1 fruit fly cellular context compared by ENCODE assay signal in the genomic region with DNA sequence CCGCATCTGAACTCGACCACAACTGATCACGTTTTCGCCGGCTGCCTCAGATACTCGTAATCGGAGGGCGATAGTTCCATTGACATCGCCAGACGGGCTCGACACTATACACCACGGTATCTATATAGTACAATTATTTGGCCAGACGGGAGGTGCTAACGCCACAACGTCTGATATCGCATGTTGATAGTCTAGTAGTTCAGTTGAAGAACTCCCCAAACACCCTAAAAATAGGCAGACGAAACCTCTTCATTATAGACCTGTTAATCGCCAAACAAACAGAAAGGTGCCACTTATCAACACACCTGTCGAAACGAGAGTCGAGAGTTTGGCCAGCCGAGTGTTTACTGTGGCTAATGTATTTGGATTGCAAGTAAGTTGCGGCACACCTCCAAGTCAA.
A peak's percentile ranks its signal among the peaks of the same experiment; 100 is the strongest.
TF ChIP-seq lines count a peak whose summit lies in the region.

No protein-coding gene starts in this region.

TF ChIP-seq in whole organism, embryonic, 481 proteins besides CTCF, POLR2A, EP300 and RAD21 (continued from another document and continues in another):
- TF ChIP-seq Pdp1 (GFP tag; optimal IDR thresholded peaks at IDR 0.05; lab: Kevin White, UChicago) (peak in 1 of 2 experiments; percentile 65), zfh1 (GFP tag; IDR thresholded peaks at IDR 0.05; lab: Robert Waterston, UW) (peak; percentile 57; the same call in 2 of the 3 replicates), chm (GFP tag; IDR thresholded peaks at IDR 0.05; lab: Robert Waterston, UW) (0 out of 2 replicates have a peak, but pooled peaks have one; percentile 24), grau (tag; optimal IDR thresholded peaks at IDR 0.05; lab: Kevin White, UChicago) (peak; percentile 88), CG11504 (tag; optimal IDR thresholded peaks at IDR 0.05; lab: Kevin White, UChicago) (peak; percentile 9), MTF-1 (GFP tag; optimal IDR thresholded peaks at IDR 0.05; lab: Kevin White, UChicago; ENCODE audit: borderline replicate concordance) (peak; percentile 58), CG11456 (GFP tag; IDR thresholded peaks at IDR 0.05; lab: Robert Waterston, UW) (no peak), Atf3 (GFP tag; optimal IDR thresholded peaks at IDR 0.05; lab: Kevin White, UChicago) (no peak), CG14710 (tag; optimal IDR thresholded peaks at IDR 0.05; lab: Kevin White, UChicago) (peak; percentile 22), CG6272 (GFP tag; IDR thresholded peaks at IDR 0.05; lab: Robert Waterston, UW) (no peak), org-1 (GFP tag; optimal IDR thresholded peaks at IDR 0.05; lab: Kevin White, UChicago) (peak; percentile 23), Kr (GFP tag; optimal IDR thresholded peaks at IDR 0.05; lab: Kevin White, UChicago) (peak; percentile 63), onecut (GFP tag; IDR thresholded peaks at IDR 0.05; lab: Robert Waterston, UW) (peak; percentile 45), nmo (GFP tag; optimal IDR thresholded peaks at IDR 0.05; lab: Kevin White, UChicago) (no peak), ac (GFP tag; optimal IDR thresholded peaks at IDR 0.05; lab: Kevin White, UChicago) (peak; percentile 54), CG2199 (GFP tag; IDR thresholded peaks at IDR 0.05; lab: Robert Waterston, UW) (peak; percentile 95), lola (GFP tag; optimal IDR thresholded peaks at IDR 0.05; lab: Kevin White, UChicago) (peak in 1 of 3 experiments; percentile 28), CG10209 (GFP tag; optimal IDR thresholded peaks at IDR 0.05; lab: Kevin White, UChicago) (peak; percentile 60), ham (GFP tag; IDR thresholded peaks at IDR 0.05; lab: Robert Waterston, UW) (no peak), CG12219 (GFP tag; optimal IDR thresholded peaks at IDR 0.05; lab: Kevin White, UChicago) (peak; percentile 63), CG13894 (tag; optimal IDR thresholded peaks at IDR 0.05; lab: Kevin White, UChicago) (peak; percentile 33), Nf-YA (GFP tag; IDR thresholded peaks at IDR 0.05; lab: Robert Waterston, UW) (0 out of 2 replicates have a peak, but pooled peaks have one; percentile 39), CG18262 (tag; optimal IDR thresholded peaks at IDR 0.05; lab: Kevin White, UChicago) (peak; percentile 37), Hr39 (optimal IDR thresholded peaks at IDR 0.05; lab: Kevin White, UChicago) (no peak), CG8089 (GFP tag; optimal IDR thresholded peaks at IDR 0.05; lab: Kevin White, UChicago) (peak; percentile 4), unpg (GFP tag; optimal IDR thresholded peaks at IDR 0.05; lab: Kevin White, UChicago) (peak; percentile 4), D19A (tag; optimal IDR thresholded peaks at IDR 0.05; lab: Kevin White, UChicago) (peak; percentile 65), ATbp (GFP tag; optimal IDR thresholded peaks at IDR 0.05; lab: Kevin White, UChicago) (peak; percentile 64), CG6765 (GFP tag; optimal IDR thresholded peaks at IDR 0.05; lab: Kevin White, UChicago) (peak; percentile 55), tap (tag; optimal IDR thresholded peaks at IDR 0.05; lab: Kevin White, UChicago) (peak; percentile 2), CG15011 (GFP tag; optimal IDR thresholded peaks at IDR 0.05; lab: Kevin White, UChicago) (peak; percentile 26), CG4854 (GFP tag; optimal IDR thresholded peaks at IDR 0.05; lab: Kevin White, UChicago) (no peak), CG15601 (tag; optimal IDR thresholded peaks at IDR 0.05; lab: Kevin White, UChicago) (peak; percentile 65), CG10431 (GFP tag; optimal IDR thresholded peaks at IDR 0.05; lab: Kevin White, UChicago) (peak; percentile 69), nau (GFP tag; optimal IDR thresholded peaks at IDR 0.05; lab: Kevin White, UChicago) (peak; percentile 61), CG14965 (GFP tag; optimal IDR thresholded peaks at IDR 0.05; lab: Kevin White, UChicago; ENCODE audit: borderline replicate concordance) (no peak), CG8290 (GFP tag; optimal IDR thresholded peaks at IDR 0.05; lab: Kevin White, UChicago) (peak; percentile 20), CG8290 (tag; optimal IDR thresholded peaks at IDR 0.05; lab: Kevin White, UChicago) (peak in 1 of 2 experiments; percentile 50), Ravus (GFP tag; IDR thresholded peaks at IDR 0.05; lab: Robert Waterston, UW) (no peak), nom (GFP tag; optimal IDR thresholded peaks at IDR 0.05; lab: Kevin White, UChicago) (peak; percentile 22), wdn (GFP tag; IDR thresholded peaks at IDR 0.05; lab: Robert Waterston, UW) (no peak), CG17568 (GFP tag; optimal IDR thresholded peaks at IDR 0.05; lab: Kevin White, UChicago) (peak; percentile 58), fd64A (GFP tag; optimal IDR thresholded peaks at IDR 0.05; lab: Kevin White, UChicago) (peak; percentile 76), Sox102F (GFP tag; optimal IDR thresholded peaks at IDR 0.05; lab: Kevin White, UChicago) (peak; percentile 11), Vsx1 (GFP tag; optimal IDR thresholded peaks at IDR 0.05; lab: Kevin White, UChicago) (peak; percentile 75), Med (GFP tag; lab: Kevin White, UChicago) (peak; percentile 88), CG15514 (GFP tag; optimal IDR thresholded peaks at IDR 0.05; lab: Kevin White, UChicago) (peak; percentile 68), CG33557 (GFP tag; optimal IDR thresholded peaks at IDR 0.05; lab: Kevin White, UChicago) (peak; percentile 47), CG2712 (tag; optimal IDR thresholded peaks at IDR 0.05; lab: Kevin White, UChicago) (peak; percentile 28), CG10543 (GFP tag; optimal IDR thresholded peaks at IDR 0.05; lab: Kevin White, UChicago) (peak; percentile 68), z (GFP tag; IDR thresholded peaks at IDR 0.05; lab: Robert Waterston, UW) (no peak), Jarid2 (GFP tag; optimal IDR thresholded peaks at IDR 0.05; lab: Kevin White, UChicago) (peak; percentile 25), CG2678 (tag; optimal IDR thresholded peaks at IDR 0.05; lab: Kevin White, UChicago) (peak; percentile 57), Mrtf (GFP tag; IDR thresholded peaks at IDR 0.05; lab: Robert Waterston, UW) (no peak), sim (GFP tag; IDR thresholded peaks at IDR 0.05; lab: Robert Waterston, UW) (no peak), CG18599 (GFP tag; optimal IDR thresholded peaks at IDR 0.05; lab: Kevin White, UChicago) (peak; percentile 51), gsb-n (tag; optimal IDR thresholded peaks at IDR 0.05; lab: Kevin White, UChicago) (peak; percentile 17), stc (GFP tag; IDR thresholded peaks at IDR 0.05; lab: Robert Waterston, UW) (peak; percentile 37; the same call in 1 of the 2 replicates), Oli (tag; optimal IDR thresholded peaks at IDR 0.05; lab: Kevin White, UChicago) (peak; percentile 20), CG12659 (GFP tag; optimal IDR thresholded peaks at IDR 0.05; lab: Kevin White, UChicago) (peak; percentile 42), Xrp1 (GFP tag; IDR thresholded peaks at IDR 0.05; lab: Robert Waterston, UW) (peak; percentile 45; the same call in 1 of the 2 replicates), caup (GFP tag; optimal IDR thresholded peaks at IDR 0.05; lab: Kevin White, UChicago; ENCODE audit: severe bottlenecking) (peak; percentile 8), so (GFP tag; IDR thresholded peaks at IDR 0.05; lab: Robert Waterston, UW) (0 out of 3 replicates have a peak, but pooled peaks have one; percentile 50), CG10366 (GFP tag; IDR thresholded peaks at IDR 0.05; lab: Robert Waterston, UW) (no peak), Hey (tag; optimal IDR thresholded peaks at IDR 0.05; lab: Kevin White, UChicago) (peak; percentile 58), MESR4 (GFP tag; optimal IDR thresholded peaks at IDR 0.05; lab: Kevin White, UChicago) (no peak), BEAF-32 (GFP tag; optimal IDR thresholded peaks at IDR 0.05; lab: Kevin White, UChicago) (peak; percentile 21), row (GFP tag; IDR thresholded peaks at IDR 0.05; lab: Robert Waterston, UW) (peak; percentile 36; the same call in 2 of the 3 replicates), vvl (GFP tag; IDR thresholded peaks at IDR 0.05; lab: Robert Waterston, UW) (0 out of 2 replicates have a peak, but pooled peaks have one; percentile 28), CG4730 (GFP tag; IDR thresholded peaks at IDR 0.05; lab: Robert Waterston, UW) (no peak), CG10147 (GFP tag; optimal IDR thresholded peaks at IDR 0.05; lab: Kevin White, UChicago) (peak; percentile 6), Mes4 (GFP tag; optimal IDR thresholded peaks at IDR 0.05; lab: Kevin White, UChicago) (peak; percentile 13), Blimp-1 (GFP tag; optimal IDR thresholded peaks at IDR 0.05; lab: Kevin White, UChicago) (peak; percentile 40), Hr78 (GFP tag; optimal IDR thresholded peaks at IDR 0.05; lab: Kevin White, UChicago) (peak in 1 of 2 experiments; percentile 74), CG15479 (GFP tag; optimal IDR thresholded peaks at IDR 0.05; lab: Kevin White, UChicago) (peak; percentile 0), Dll (GFP tag; IDR thresholded peaks at IDR 0.05; lab: Robert Waterston, UW; ENCODE audit: partially characterized antibody) (0 out of 4 replicates have a peak, but pooled peaks have one; percentile 20), CG8924 (tag; optimal IDR thresholded peaks at IDR 0.05; lab: Kevin White, UChicago) (peak; percentile 21), dmrt99B (tag; optimal IDR thresholded peaks at IDR 0.05; lab: Kevin White, UChicago) (peak; percentile 42), gem (tag; optimal IDR thresholded peaks at IDR 0.05; lab: Kevin White, UChicago) (peak; percentile 15), D (optimal IDR thresholded peaks at IDR 0.05; lab: Kevin White, UChicago) (no peak), D (GFP tag; optimal IDR thresholded peaks at IDR 0.05; lab: Kevin White, UChicago) (peak; percentile 61), otp (GFP tag; IDR thresholded peaks at IDR 0.05; lab: Robert Waterston, UW) (peak; percentile 71; the same call in 2 of the 3 replicates), E2f2 (GFP tag; IDR thresholded peaks at IDR 0.05; lab: Robert Waterston, UW) (no peak), cwo (GFP tag; optimal IDR thresholded peaks at IDR 0.05; lab: Kevin White, UChicago) (peak; percentile 85), Asciz (GFP tag; optimal IDR thresholded peaks at IDR 0.05; lab: Kevin White, UChicago) (peak; percentile 79), CG6689 (GFP tag; IDR thresholded peaks at IDR 0.05; lab: Robert Waterston, UW) (0 out of 2 replicates have a peak, but pooled peaks have one; percentile 12), Sry-δ (GFP tag; optimal IDR thresholded peaks at IDR 0.05; lab: Kevin White, UChicago) (peak; percentile 5), CG12071 (GFP tag; optimal IDR thresholded peaks at IDR 0.05; lab: Kevin White, UChicago) (peak; percentile 70), exex (tag; optimal IDR thresholded peaks at IDR 0.05; lab: Kevin White, UChicago) (peak; percentile 86), Dbx (GFP tag; IDR thresholded peaks at IDR 0.05; lab: Robert Waterston, UW) (0 out of 3 replicates have a peak, but pooled peaks have one; percentile 12), mirr (GFP tag; optimal IDR thresholded peaks at IDR 0.05; lab: Kevin White, UChicago) (peak; percentile 83), dmrt11E (tag; optimal IDR thresholded peaks at IDR 0.05; lab: Kevin White, UChicago) (peak; percentile 21), HmgZ (tag; optimal IDR thresholded peaks at IDR 0.05; lab: Kevin White, UChicago) (peak; percentile 48), Rfx (GFP tag; IDR thresholded peaks at IDR 0.05; lab: Robert Waterston, UW) (no peak), CG4282 (GFP tag; optimal IDR thresholded peaks at IDR 0.05; lab: Kevin White, UChicago) (no peak), CG3281 (GFP tag; optimal IDR thresholded peaks at IDR 0.05; lab: Kevin White, UChicago) (peak; percentile 40), CG4707 (GFP tag; optimal IDR thresholded peaks at IDR 0.05; lab: Kevin White, UChicago) (peak; percentile 57), Awh (GFP tag; IDR thresholded peaks at IDR 0.05; lab: Robert Waterston, UW) (0 out of 2 replicates have a peak, but pooled peaks have one; percentile 49), cas (GFP tag; IDR thresholded peaks at IDR 0.05; lab: Robert Waterston, UW) (no peak), unc-4 (GFP tag; IDR thresholded peaks at IDR 0.05; lab: Robert Waterston, UW; ENCODE audit: partially characterized antibody) (no peak), CG12391 (tag; optimal IDR thresholded peaks at IDR 0.05; lab: Kevin White, UChicago) (peak; percentile 7), NC2α (GFP tag; optimal IDR thresholded peaks at IDR 0.05; lab: Kevin White, UChicago) (peak; percentile 11), sob (GFP tag; IDR thresholded peaks at IDR 0.05; lab: Robert Waterston, UW) (peak; percentile 56; the same call in 1 of the 2 replicates), ssp (GFP tag; IDR thresholded peaks at IDR 0.05; lab: Robert Waterston, UW) (no peak), Eip74EF (GFP tag; optimal IDR thresholded peaks at IDR 0.05; lab: Kevin White, UChicago) (peak in 1 of 2 experiments; percentile 13), Lhr (GFP tag; optimal IDR thresholded peaks at IDR 0.05; lab: Kevin White, UChicago) (peak; percentile 19), CG15269 (tag; optimal IDR thresholded peaks at IDR 0.05; lab: Kevin White, UChicago) (peak; percentile 38), CG31365 (tag; optimal IDR thresholded peaks at IDR 0.05; lab: Kevin White, UChicago) (peak; percentile 53), ci (GFP tag; IDR thresholded peaks at IDR 0.05; lab: Robert Waterston, UW) (no peak; the same call in 2 of the 3 replicates), CG15696 (tag; optimal IDR thresholded peaks at IDR 0.05; lab: Kevin White, UChicago) (peak; percentile 55), ems (GFP tag; optimal IDR thresholded peaks at IDR 0.05; lab: Kevin White, UChicago) (no peak), CG9609 (GFP tag; optimal IDR thresholded peaks at IDR 0.05; lab: Kevin White, UChicago) (no peak), trh (GFP tag; optimal IDR thresholded peaks at IDR 0.05; lab: Kevin White, UChicago) (no peak), CG14050 (GFP tag; IDR thresholded peaks at IDR 0.05; lab: Robert Waterston, UW) (no peak), CG14441 (GFP tag; IDR thresholded peaks at IDR 0.05; lab: Robert Waterston, UW) (peak; percentile 5; the same call in 1 of the 2 replicates), CG6254 (GFP tag; optimal IDR thresholded peaks at IDR 0.05; lab: Kevin White, UChicago) (no peak), rib (GFP tag; IDR thresholded peaks at IDR 0.05; lab: Robert Waterston, UW) (peak; percentile 64), CG5180 (GFP tag; optimal IDR thresholded peaks at IDR 0.05; lab: Kevin White, UChicago) (peak; percentile 67), CrebB (tag; optimal IDR thresholded peaks at IDR 0.05; lab: Kevin White, UChicago) (peak; percentile 66), sd (tag; optimal IDR thresholded peaks at IDR 0.05; lab: Kevin White, UChicago) (peak; percentile 58), CG17361 (GFP tag; IDR thresholded peaks at IDR 0.05; lab: Robert Waterston, UW) (0 out of 3 replicates have a peak, but pooled peaks have one; percentile 32), odd (GFP tag; optimal IDR thresholded peaks at IDR 0.05; lab: Kevin White, UChicago) (peak; percentile 77), Side (GFP tag; optimal IDR thresholded peaks at IDR 0.05; lab: Kevin White, UChicago) (peak; percentile 30)
